Worm (Caenorhabditis elegans) whole organism, L3 larva: Measurements from ENCODE around the gene tap-1.

Source experiments
- ama-1 ChIP-seq: fragments of 150-350 bp; optimal IDR thresholded peaks from 2 replicates; lab custom pipeline; 2018
- pha-4 ChIP-seq: fragments of 150-350 bp; optimal IDR thresholded peaks from 2 replicates; lab custom pipeline; 2014; ENCODE audit warnings: missing biosample characterization, missing genetic modification reagents, missing genetic modification characterization
- ztf-4 ChIP-seq: fragments of 150-350 bp; optimal IDR thresholded peaks from 2 replicates; lab custom pipeline; 2014; ENCODE audit warnings: missing biosample characterization, missing genetic modification characterization

- TF ChIP-seq ama-1 (lab: Kevin White, UChicago): no peak
- TF ChIP-seq ztf-4 (tag; lab: Kevin White, UChicago): no peak
- no peak for TF ChIP-seq pha-4 (tag; lab: Kevin White, UChicago)
Measured at ce11 chrX:14559084-14559483, 30.3 kb upstream of the tap-1 start.
